Fruit fly (Drosophila melanogaster): ENCODE data around the gene CG5112.

CG5112 gene

DNA sequence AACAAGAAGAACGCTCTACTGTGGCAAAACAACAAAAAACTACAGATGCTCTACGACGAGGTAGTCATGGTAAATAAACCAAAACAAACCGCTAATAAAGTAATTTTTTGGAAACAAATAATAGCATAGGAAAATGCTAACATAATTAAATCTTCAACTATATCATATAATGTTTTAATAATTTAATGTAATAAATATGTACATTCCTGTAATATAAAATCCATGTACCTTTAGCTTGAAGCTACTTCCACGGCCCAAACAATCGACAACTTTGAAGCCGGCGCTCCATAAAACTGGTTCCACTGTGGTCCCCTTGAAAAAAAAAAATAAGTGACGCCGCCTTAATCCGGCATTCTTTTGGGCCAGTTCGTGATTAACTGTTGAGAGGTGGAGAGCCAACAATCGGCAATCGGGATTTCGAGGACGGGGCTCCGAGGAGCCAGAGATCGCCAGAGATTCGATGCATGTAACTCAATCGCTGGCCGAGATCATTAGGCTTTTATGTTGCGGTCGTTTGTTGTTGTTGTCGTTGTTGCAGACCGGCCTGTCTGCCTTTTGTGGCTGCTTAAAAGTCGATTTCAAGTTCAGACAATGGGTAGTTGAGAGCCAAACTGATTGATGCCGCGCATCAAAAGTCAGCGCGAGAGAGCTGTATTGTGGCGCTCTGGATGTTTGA lies 28.5 kb upstream of the CG5112 start (continued):
- TF ChIP-seq CG4318 (GFP tag; optimal IDR thresholded peaks at IDR 0.05): peak; percentile 56
- TF ChIP-seq CG3919 (GFP tag; optimal IDR thresholded peaks at IDR 0.05): peak; percentile 92
- peak; percentile 76 for TF ChIP-seq cyc (GFP tag; optimal IDR thresholded peaks at IDR 0.05)
- peak; percentile 97 for TF ChIP-seq Eip78C (GFP tag)
- peak; percentile 96 for TF ChIP-seq CG3032 (tag; optimal IDR thresholded peaks at IDR 0.05)
- TF ChIP-seq CG6792 (GFP tag; optimal IDR thresholded peaks at IDR 0.05): peak; percentile 91
- TF ChIP-seq CG32006 (GFP tag; optimal IDR thresholded peaks at IDR 0.05): peak; percentile 84
- peak; percentile 88 for TF ChIP-seq CG7368 (GFP tag; optimal IDR thresholded peaks at IDR 0.05)
- TF ChIP-seq Met (GFP tag; optimal IDR thresholded peaks at IDR 0.05): peak; percentile 88
- TF ChIP-seq CG6808 (GFP tag; optimal IDR thresholded peaks at IDR 0.05): peak; percentile 95
- peak; percentile 95 for TF ChIP-seq dsx (GFP tag; optimal IDR thresholded peaks at IDR 0.05; ENCODE audit: poor library complexity, severe bottlenecking)
- peak; percentile 77 for TF ChIP-seq Gug (GFP tag; IDR thresholded peaks at IDR 0.05)
- peak; percentile 80 for TF ChIP-seq CG1621 (tag; optimal IDR thresholded peaks at IDR 0.05)
- peak; percentile 89 for TF ChIP-seq CG8119 (GFP tag; IDR thresholded peaks at IDR 0.05)
- peak; percentile 86 for TF ChIP-seq CG8319 (GFP tag; optimal IDR thresholded peaks at IDR 0.05)

DNA sequence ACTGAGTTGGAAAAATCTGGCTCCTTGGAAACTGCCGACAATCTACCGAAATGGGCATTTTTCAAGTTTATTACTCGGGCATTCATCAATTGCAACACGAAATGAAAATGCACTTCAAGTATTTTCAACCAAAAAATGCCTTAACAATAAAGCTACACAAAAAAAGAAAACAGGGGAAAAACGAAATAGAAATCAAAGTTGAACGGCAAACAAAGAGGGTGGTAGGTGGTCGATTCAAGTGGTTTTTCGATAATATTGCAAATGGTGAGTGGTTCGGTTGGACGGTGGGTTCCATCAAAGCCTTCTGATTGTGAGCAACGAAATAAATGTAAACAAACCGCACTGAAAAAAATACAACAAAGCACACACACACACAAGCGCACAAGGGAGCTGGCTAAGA lies 25.1 kb upstream of the CG5112 start:
- TF ChIP-seq CG3919 (GFP tag; optimal IDR thresholded peaks at IDR 0.05): no peak
- no peak for TF ChIP-seq ss (GFP tag; optimal IDR thresholded peaks at IDR 0.05)
- no peak for TF ChIP-seq CG4318 (GFP tag; optimal IDR thresholded peaks at IDR 0.05)
- peak; percentile 28 for TF ChIP-seq vri (GFP tag; optimal IDR thresholded peaks at IDR 0.05)
- TF ChIP-seq Hr38 (GFP tag; optimal IDR thresholded peaks at IDR 0.05): no peak

DNA sequence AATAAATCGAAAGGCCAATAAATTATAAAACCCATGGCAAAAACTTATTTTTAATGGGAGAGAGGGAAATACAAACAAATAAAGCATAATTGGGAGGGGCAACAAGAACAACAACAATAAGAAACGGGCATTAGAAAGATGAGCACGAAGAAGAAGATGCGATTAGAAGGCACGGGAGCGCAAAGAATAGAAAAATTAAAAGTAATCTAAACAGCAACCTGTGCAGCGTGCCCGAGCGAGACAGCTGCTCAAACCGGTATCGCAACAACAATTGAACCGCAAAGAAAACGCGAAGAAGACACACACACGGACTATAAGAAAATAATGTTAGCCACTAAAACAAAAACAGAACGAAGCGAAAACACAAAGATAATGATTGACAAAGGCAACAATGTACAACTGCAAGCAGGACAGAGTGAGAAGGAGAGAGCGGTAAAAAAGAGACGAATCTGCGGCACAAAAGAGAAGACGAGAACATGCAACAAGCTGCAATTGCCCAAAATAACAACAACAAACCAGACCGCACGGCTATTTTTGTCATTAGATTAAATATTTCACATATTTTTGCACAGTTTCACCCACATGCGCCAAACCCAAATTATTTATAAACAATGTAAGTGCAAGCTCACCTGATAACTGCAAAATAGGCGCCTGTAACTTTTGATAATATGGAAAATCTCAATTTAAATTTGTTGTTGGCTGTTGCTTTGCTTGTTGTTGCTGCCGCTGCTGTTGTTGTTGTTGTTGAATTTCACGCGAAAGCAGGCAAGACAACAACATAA lies 19.2 kb upstream of the CG5112 start:
- TF ChIP-seq ss (GFP tag; optimal IDR thresholded peaks at IDR 0.05) (peak in 1 of 2 experiments; percentile 14), dac (GFP tag; optimal IDR thresholded peaks at IDR 0.05) (no peak), CG8119 (GFP tag; IDR thresholded peaks at IDR 0.05) (no peak), Eip78C (GFP tag) (peak; percentile 52), dsx (GFP tag; optimal IDR thresholded peaks at IDR 0.05; ENCODE audit: poor library complexity, severe bottlenecking) (peak; percentile 94), Sox14 (GFP tag; optimal IDR thresholded peaks at IDR 0.05) (peak; percentile 30), CG15336 (GFP tag; IDR thresholded peaks at IDR 0.05) (0 out of 2 replicates have a peak, but pooled peaks have one; percentile 9), Blimp-1 (GFP tag; optimal IDR thresholded peaks at IDR 0.05) (no peak), CG6163 (GFP tag; IDR thresholded peaks at IDR 0.05) (peak; percentile 42; the same call in 1 of the 3 replicates)

DNA sequence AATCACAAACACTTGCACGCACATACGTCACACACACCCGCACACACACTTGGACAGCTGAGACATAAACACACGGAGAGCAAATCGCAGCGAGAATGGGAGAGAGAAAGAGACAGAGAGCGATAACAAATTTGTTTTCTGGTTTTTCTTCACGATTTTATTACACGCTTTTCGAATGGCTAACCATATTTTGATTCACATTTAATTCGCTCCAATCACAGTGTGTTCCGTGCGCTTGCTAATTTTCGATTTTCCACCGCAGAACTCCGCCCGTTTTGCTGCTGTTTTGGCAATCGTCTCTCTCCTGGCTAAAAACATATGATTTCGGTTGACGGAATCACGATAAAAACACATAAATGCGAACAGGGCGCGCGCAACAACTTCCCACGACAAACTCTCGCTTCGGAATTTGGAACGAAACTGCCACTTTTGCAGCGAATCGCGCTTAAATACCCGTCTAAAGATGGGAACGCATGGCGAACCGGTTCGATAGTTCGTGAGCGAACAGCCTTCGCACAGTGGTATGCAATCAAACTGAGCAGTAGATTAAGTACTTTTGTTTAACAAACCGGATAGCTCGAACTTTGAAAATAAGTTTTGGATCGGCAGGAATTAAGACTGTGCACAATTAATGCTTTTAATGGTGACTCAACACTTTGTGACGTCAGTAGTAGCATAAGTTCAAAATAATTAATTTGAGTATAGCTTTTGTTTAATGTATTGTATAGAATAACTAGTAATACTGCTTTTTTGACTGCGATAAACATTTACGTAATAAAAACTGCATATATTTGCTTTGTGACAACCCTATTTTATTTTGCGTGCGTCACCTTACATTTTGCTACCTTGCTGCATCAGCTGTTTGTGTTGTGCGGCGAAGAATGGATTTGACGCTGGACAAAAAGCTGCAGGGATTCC lies 18.4 kb upstream of the CG5112 start, which contains the start of the genes Fur1 and Vps33B:
Gene Fur1 (minus strand): TSS at position 424 of the 918 bp plus-strand sequence.
Gene Vps33B (plus strand): TSS at position 856 of the 918 bp plus-strand sequence.
- TF ChIP-seq dac (GFP tag; optimal IDR thresholded peaks at IDR 0.05) (peak; percentile 96), CG8319 (GFP tag; optimal IDR thresholded peaks at IDR 0.05) (peak; percentile 96), pdm3 (GFP tag; optimal IDR thresholded peaks at IDR 0.05) (peak; percentile 99), OdsH (GFP tag; optimal IDR thresholded peaks at IDR 0.05) (peak; percentile 99), CG7368 (GFP tag; optimal IDR thresholded peaks at IDR 0.05) (peak; percentile 97), CG34406 (GFP tag; optimal IDR thresholded peaks at IDR 0.05) (peak; percentile 97), net (GFP tag; optimal IDR thresholded peaks at IDR 0.05) (peak; percentile 97), Hr4 (GFP tag; optimal IDR thresholded peaks at IDR 0.05) (peak; percentile 99), Eip75B (GFP tag; optimal IDR thresholded peaks at IDR 0.05) (peak; percentile 98), Sox14 (GFP tag; optimal IDR thresholded peaks at IDR 0.05) (peak; percentile 98), CG10631 (GFP tag; optimal IDR thresholded peaks at IDR 0.05) (peak; percentile 99), CG16779 (tag; optimal IDR thresholded peaks at IDR 0.05) (peak; percentile 85), CG6276 (GFP tag; optimal IDR thresholded peaks at IDR 0.05) (peak; percentile 94), CG6808 (GFP tag; optimal IDR thresholded peaks at IDR 0.05) (peak; percentile 93), salr (GFP tag; optimal IDR thresholded peaks at IDR 0.05) (peak; percentile 92 to 99), Lpt (GFP tag; optimal IDR thresholded peaks at IDR 0.05) (peak; percentile 97), CG11902 (GFP tag; optimal IDR thresholded peaks at IDR 0.05) (peak; percentile 96), dsx (GFP tag; optimal IDR thresholded peaks at IDR 0.05; ENCODE audit: poor library complexity, severe bottlenecking) (peak; percentile 85), CG1621 (tag; optimal IDR thresholded peaks at IDR 0.05) (peak; percentile 94), Hr38 (GFP tag; optimal IDR thresholded peaks at IDR 0.05) (peak; percentile 91), CG11762 (GFP tag; optimal IDR thresholded peaks at IDR 0.05; ENCODE audit: insufficient read depth) (peak; percentile 97), Gug (GFP tag; IDR thresholded peaks at IDR 0.05) (peak; percentile 93), Sox15 (GFP tag; optimal IDR thresholded peaks at IDR 0.05) (peak; percentile 98), Ets96B (tag; optimal IDR thresholded peaks at IDR 0.05) (peak; percentile 95), CG6163 (GFP tag; IDR thresholded peaks at IDR 0.05) (peak; percentile 95)

Data from whole organism, prepupa.